Worm (Caenorhabditis elegans) whole organism, L1 larva: ENCODE data around the gene W02H3.3.

Experiments used
- C04F5.9 ChIP-seq: sonication (generic microtip); optimal IDR thresholded peaks from 2 replicates; lab custom pipeline; 2016; ENCODE audit warnings: missing genetic modification characterization, missing compliant biosample characterization
- C16A3.4 ChIP-seq: fragments of 150-350 bp; optimal IDR thresholded peaks from 2 replicates; lab custom pipeline; 2014; ENCODE audit warnings: missing biosample characterization, missing genetic modification characterization
- C34B4.2 ChIP-seq: sonication (generic microtip); optimal IDR thresholded peaks from 2 replicates; lab custom pipeline; 2017; ENCODE audit warnings: mild to moderate bottlenecking, missing genetic modification characterization, missing compliant biosample characterization
- F16B12.6 ChIP-seq: fragments of 150-350 bp; optimal IDR thresholded peaks from 2 replicates; lab custom pipeline; 2014; ENCODE audit warnings: missing biosample characterization, missing genetic modification characterization
- Y116A8C.19 ChIP-seq: sonication (generic microtip); optimal IDR thresholded peaks from 2 replicates; lab custom pipeline; 2016; ENCODE audit warnings: missing compliant biosample characterization, missing genetic modification characterization, borderline replicate concordance
- aha-1 ChIP-seq: fragments of 150-350 bp; optimal IDR thresholded peaks from 2 replicates; lab custom pipeline; 2014; ENCODE audit warnings: missing biosample characterization, missing genetic modification characterization
- ceh-63 ChIP-seq: fragments of 200-800 bp; sonication (Bioruptor generic); optimal IDR thresholded peaks from 2 replicates; lab custom pipeline; 2018; ENCODE audit warnings: mild to moderate bottlenecking, missing genetic modification characterization, missing compliant biosample characterization
- ceh-8 ChIP-seq: fragments of 200-800 bp; sonication (Bioruptor generic); optimal IDR thresholded peaks from 2 replicates; lab custom pipeline; 2018; ENCODE audit warnings: mild to moderate bottlenecking, missing genetic modification characterization, moderate library complexity, missing compliant biosample characterization
- ceh-82 ChIP-seq, 3 experiments: fragments of 150-350 bp in 1 of 3; sonication (generic microtip) in 2 of 3; optimal IDR thresholded peaks; 2 replicates each; lab custom pipeline; 2014 to 2017; ENCODE audit warnings: missing biosample characterization in 3 of 3, missing genetic modification characterization in 3 of 3
- ceh-90 ChIP-seq: sonication (generic microtip); optimal IDR thresholded peaks from 2 replicates; lab custom pipeline; 2016; ENCODE audit warnings: missing genetic modification characterization, missing compliant biosample characterization
- ces-1 ChIP-seq: fragments of 150-350 bp; optimal IDR thresholded peaks from 2 replicates; lab custom pipeline; 2014; ENCODE audit warnings: missing biosample characterization, missing genetic modification reagents, missing genetic modification characterization
- efl-1 ChIP-seq, 4 experiments: fragments of 150-350 bp; optimal IDR thresholded peaks in 3 of 4; peaks in 1 of 4; 1 replicate in 1 of 4; 2 replicates in 3 of 4; lab custom pipeline; 2014; ENCODE audit warnings: missing biosample characterization in 2 of 4, missing genetic modification characterization in 2 of 4, missing genetic modification reagents in 2 of 4
- efl-3 ChIP-seq: fragments of 200-800 bp; sonication (Bioruptor generic); optimal IDR thresholded peaks from 2 replicates; lab custom pipeline; 2018; ENCODE audit warnings: mild to moderate bottlenecking, missing genetic modification characterization, missing compliant biosample characterization
- egl-13 ChIP-seq: sonication (generic microtip); optimal IDR thresholded peaks from 2 replicates; lab custom pipeline; 2016; ENCODE audit warnings: missing genotype, missing genetic modification reagents, missing genetic modification characterization, missing compliant biosample characterization
- egl-27 ChIP-seq, 2 experiments: fragments of 150-350 bp in 1 of 2; sonication (generic microtip); optimal IDR thresholded peaks; 3 replicates each; lab custom pipeline; 2017 to 2018; ENCODE audit warnings: missing biosample characterization in 2 of 2, missing genetic modification characterization in 2 of 2, missing genetic modification reagents in 2 of 2
- elt-3 ChIP-seq, 6 experiments: fragments of 150-350 bp in 1 of 6; sonication (generic microtip); optimal IDR thresholded peaks; 2 replicates each; lab custom pipeline; 2017 to 2018; ENCODE audit warnings: missing biosample characterization in 6 of 6, missing genetic modification characterization in 6 of 6, inconsistent platforms in 1 of 6
- ets-5 ChIP-seq: fragments of 200-800 bp; sonication (Bioruptor generic); IDR thresholded peaks from 2 replicates; pipeline ENCODE4 v1.3.6; 2022; ENCODE audit warnings: missing genetic modification characterization, missing compliant biosample characterization
- fos-1 ChIP-seq: fragments of 150-350 bp; optimal IDR thresholded peaks from 2 replicates; lab custom pipeline; 2014; ENCODE audit warnings: missing biosample characterization, missing genetic modification characterization
- grh-1 ChIP-seq: fragments of 200-800 bp; sonication (Bioruptor generic); IDR thresholded peaks from 2 replicates; pipeline ENCODE4 v1.3.6; 2022; ENCODE audit warnings: missing genetic modification reagents, missing genetic modification characterization, missing compliant biosample characterization
- hlh-17 ChIP-seq: fragments of 200-800 bp; sonication (Bioruptor generic); optimal IDR thresholded peaks from 2 replicates; lab custom pipeline; 2018; ENCODE audit warnings: missing genetic modification characterization, mild to moderate bottlenecking, missing compliant biosample characterization, moderate library complexity, borderline replicate concordance
- irx-1 ChIP-seq: sonication (generic microtip); optimal IDR thresholded peaks from 2 replicates; lab custom pipeline; 2016; ENCODE audit warnings: missing genetic modification characterization, missing compliant biosample characterization
- jun-1 ChIP-seq: fragments of 150-350 bp; optimal IDR thresholded peaks from 2 replicates; lab custom pipeline; 2014; ENCODE audit warnings: missing biosample characterization, missing genetic modification reagents, missing genetic modification characterization
- lin-15B ChIP-seq: fragments of 150-350 bp; sonication (generic microtip); optimal IDR thresholded peaks from 3 replicates; lab custom pipeline; 2014; ENCODE audit warnings: missing biosample characterization, missing genetic modification characterization
- lin-35 ChIP-seq, 2 experiments: fragments of 150-350 bp; optimal IDR thresholded peaks; 2 replicates each; lab custom pipeline; 2014; ENCODE audit warnings: missing biosample characterization in 2 of 2, missing genetic modification characterization in 2 of 2, missing genetic modification reagents in 2 of 2
- mep-1 ChIP-seq: fragments of 150-350 bp; optimal IDR thresholded peaks from 2 replicates; lab custom pipeline; 2014; ENCODE audit warnings: missing biosample characterization, missing genetic modification characterization
- nhr-19 ChIP-seq: fragments of 200-800 bp; sonication (Bioruptor generic); conservative IDR thresholded peaks from 2 replicates; pipeline ENCODE4 v1.3.6; 2022; ENCODE audit warnings: missing genetic modification characterization, missing compliant biosample characterization
- nhr-20 ChIP-seq: sonication (generic microtip); optimal IDR thresholded peaks from 2 replicates; lab custom pipeline; 2016; ENCODE audit warnings: mild to moderate bottlenecking, missing genetic modification characterization, missing compliant biosample characterization
- nhr-237 ChIP-seq: fragments of 150-350 bp; optimal IDR thresholded peaks from 2 replicates; lab custom pipeline; 2014; ENCODE audit warnings: missing biosample characterization, missing genetic modification characterization
- nhr-28 ChIP-seq: fragments of 150-350 bp; optimal IDR thresholded peaks from 2 replicates; lab custom pipeline; 2014; ENCODE audit warnings: missing biosample characterization, missing genetic modification characterization
- nhr-71 ChIP-seq: sonication (generic microtip); optimal IDR thresholded peaks from 2 replicates; lab custom pipeline; 2016; ENCODE audit warnings: mild to moderate bottlenecking, missing genetic modification characterization, moderate library complexity, missing compliant biosample characterization
- nhr-85 ChIP-seq: sonication (generic microtip); peaks from one replicate; lab custom pipeline; 2016; ENCODE audit warnings: missing genetic modification characterization, inconsistent platforms, missing compliant biosample characterization
- pax-3 ChIP-seq: fragments of 200-800 bp; sonication (Bioruptor generic); optimal IDR thresholded peaks from 2 replicates; lab custom pipeline; 2018; ENCODE audit warnings: mild to moderate bottlenecking, missing genetic modification characterization, moderate library complexity, missing compliant biosample characterization
- pqm-1 ChIP-seq: sonication (generic microtip); optimal IDR thresholded peaks from 3 replicates; lab custom pipeline; 2017; ENCODE audit warnings: missing biosample characterization, missing genetic modification characterization
- rnt-1 ChIP-seq: sonication (generic microtip); optimal IDR thresholded peaks from 2 replicates; lab custom pipeline; 2016; ENCODE audit warnings: mild to moderate bottlenecking, missing genetic modification characterization, moderate library complexity, missing compliant biosample characterization
- snpc-4 ChIP-seq: fragments of 150-350 bp; optimal IDR thresholded peaks from 2 replicates; lab custom pipeline; 2014; ENCODE audit warnings: missing biosample characterization, missing genetic modification characterization
- sup-37 ChIP-seq: fragments of 200-800 bp; sonication (Bioruptor generic); optimal IDR thresholded peaks from 2 replicates; lab custom pipeline; 2018; ENCODE audit warnings: mild to moderate bottlenecking, missing genetic modification characterization, missing compliant biosample characterization
- tbx-2 ChIP-seq: sonication (generic microtip); optimal IDR thresholded peaks from 2 replicates; lab custom pipeline; 2016; ENCODE audit warnings: missing genetic modification characterization, missing compliant biosample characterization
- tlp-1 ChIP-seq: fragments of 150-350 bp; optimal IDR thresholded peaks from 2 replicates; lab custom pipeline; 2014; ENCODE audit warnings: missing biosample characterization, missing genetic modification characterization
- unc-30 ChIP-seq: sonication (generic microtip); optimal IDR thresholded peaks from 2 replicates; lab custom pipeline; 2017; ENCODE audit warnings: missing biosample characterization, missing genetic modification characterization
- unc-62 ChIP-seq: fragments of 150-350 bp; optimal IDR thresholded peaks from 2 replicates; lab custom pipeline; 2014; ENCODE audit warnings: missing biosample characterization, missing genetic modification reagents, missing genetic modification characterization
- unc-86 ChIP-seq: sonication (generic microtip); optimal IDR thresholded peaks from 2 replicates; lab custom pipeline; 2016; ENCODE audit warnings: missing genetic modification characterization, missing compliant biosample characterization
- xbp-1 ChIP-seq: sonication (generic microtip); optimal IDR thresholded peaks from 2 replicates; lab custom pipeline; 2016; ENCODE audit warnings: missing genetic modification characterization, missing compliant biosample characterization
- zag-1 ChIP-seq: fragments of 150-350 bp; optimal IDR thresholded peaks from 2 replicates; lab custom pipeline; 2014; ENCODE audit warnings: missing biosample characterization, missing genetic modification characterization

Gene W02H3.3

DNA sequence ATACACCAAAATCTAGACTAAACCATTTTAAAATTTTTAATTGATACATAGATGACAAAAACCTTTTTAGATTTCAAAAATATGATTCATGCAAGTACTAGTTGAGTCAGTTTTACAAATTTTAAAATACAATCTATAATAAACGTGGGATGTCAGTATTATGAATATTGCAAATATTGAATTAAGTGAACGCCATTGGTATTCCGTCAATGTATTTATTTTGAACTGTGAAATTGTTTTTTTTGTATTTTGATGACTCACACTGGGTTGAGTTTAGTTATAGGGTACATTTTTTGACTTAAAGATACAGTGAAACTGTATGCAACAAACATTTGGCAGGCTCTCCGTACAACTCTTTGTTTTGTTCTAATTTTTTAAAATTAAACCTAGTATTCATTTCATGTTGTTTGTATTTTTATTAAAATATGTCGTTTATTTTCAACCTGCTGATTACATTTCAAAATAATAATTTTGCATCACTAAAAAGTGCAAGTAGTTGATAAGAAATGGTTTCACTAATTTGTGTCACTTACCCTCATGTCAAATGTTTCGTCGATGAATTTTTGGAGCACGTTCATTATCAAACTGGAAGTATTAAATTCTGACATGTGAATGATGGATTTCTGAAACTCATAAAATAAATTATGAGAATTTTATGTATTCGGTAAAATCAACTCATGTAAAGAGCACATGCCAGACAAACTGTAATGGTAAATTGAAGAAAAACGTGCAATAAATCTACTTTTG, 7.1 kb upstream of the W02H3.3 start, which contains the start of gene W02H3.1:
TSS of gene W02H3.1 (minus strand) at position 578 of the 747 bp plus-strand sequence.
- TF ChIP-seq efl-1 (optimal IDR thresholded peaks at IDR 0.05; lab: Kevin White, UChicago) (no peak), efl-1 (GFP tag; optimal IDR thresholded peaks at IDR 0.05 in 1 of 2; lab: Kevin White, UChicago) (peak in 1 of 2 experiments; percentile 89), sup-37 (GFP tag; lab: Kevin White, UChicago) (no peak)
- TF ChIP-seq, all 84 proteins: peak for 1

DNA sequence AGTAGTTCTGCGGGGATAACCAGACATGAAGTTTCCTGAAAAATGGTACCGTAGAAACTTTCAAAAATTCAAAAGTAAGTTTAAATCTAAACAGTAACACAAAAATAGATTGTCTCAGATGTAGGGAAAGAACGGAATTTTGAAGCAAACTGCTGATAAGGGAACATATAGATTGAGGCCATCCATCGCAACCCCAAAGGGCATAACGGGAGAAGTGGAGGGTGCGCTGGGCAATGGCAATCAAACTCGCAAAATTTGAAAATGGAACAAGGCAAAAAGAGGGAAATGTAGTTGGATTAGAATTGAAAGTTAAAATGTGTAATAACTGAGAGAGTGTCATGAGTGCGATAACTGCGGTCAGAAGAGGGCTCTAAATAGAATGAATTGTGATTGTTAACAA, 5.2 kb upstream of the W02H3.3 start:
- no peak for TF ChIP-seq ceh-82 (tag; optimal IDR thresholded peaks at IDR 0.05; lab: Kevin White, UChicago)

DNA sequence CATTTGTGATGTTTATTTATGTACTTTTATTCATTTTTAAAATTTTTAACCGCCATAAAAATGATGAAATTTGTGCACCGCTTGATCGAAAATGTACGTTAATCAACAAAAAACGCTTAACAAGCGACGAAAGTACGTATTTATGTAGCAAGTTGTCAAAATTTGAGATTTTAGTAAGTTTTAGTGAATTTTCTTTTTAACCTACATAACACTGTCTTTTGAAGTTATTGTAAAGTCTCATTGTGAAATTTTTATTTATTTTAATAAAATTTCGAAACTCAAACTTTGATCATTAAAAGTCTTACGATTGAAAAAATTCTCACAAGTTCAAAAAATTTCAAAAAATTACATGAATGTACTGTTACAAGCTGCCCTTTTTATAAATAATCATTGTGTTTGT, 643 bp downstream of the W02H3.3 start:
- TF ChIP-seq zag-1 (tag; lab: Kevin White, UChicago) = no peak
- no peak for TF ChIP-seq pqm-1 (tag; lab: Kevin White, UChicago)
- no peak for TF ChIP-seq hlh-17 (GFP tag; lab: Kevin White, UChicago)
- TF ChIP-seq elt-3 (tag; optimal IDR thresholded peaks at IDR 0.05; lab: Kevin White, UChicago) = no peak
- TF ChIP-seq egl-27 (tag; optimal IDR thresholded peaks at IDR 0.05; lab: Kevin White, UChicago) = no peak
- TF ChIP-seq F16B12.6 (tag; lab: Kevin White, UChicago) = no peak
- TF ChIP-seq egl-13 = no peak
- no peak for TF ChIP-seq xbp-1
- no peak for TF ChIP-seq grh-1
- no peak for TF ChIP-seq ceh-82 (tag; optimal IDR thresholded peaks at IDR 0.05; lab: Kevin White, UChicago)

DNA sequence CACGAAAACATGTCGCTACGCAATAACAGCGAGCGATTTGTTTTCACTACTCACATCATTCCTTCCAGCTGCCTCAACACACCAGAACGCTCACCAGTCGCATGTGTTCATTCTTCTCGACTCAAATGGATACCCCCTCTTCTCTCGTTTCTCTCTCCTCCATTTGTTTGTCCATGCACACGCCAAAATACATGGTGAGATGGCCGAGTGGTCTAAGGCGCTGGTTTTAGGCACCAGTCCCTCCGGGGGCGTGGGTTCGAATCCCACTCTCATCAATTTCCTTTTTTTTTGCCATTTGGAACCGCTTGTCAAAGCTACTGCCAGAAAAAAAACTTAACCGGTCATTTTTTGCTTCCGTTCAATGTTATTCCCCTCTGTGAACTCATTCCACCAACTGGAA, 2.5 kb downstream of the W02H3.3 start:
- TF ChIP-seq grh-1 (peak; percentile 47; the same call in 1 of the 2 replicates), irx-1 (tag; lab: Kevin White, UChicago) (peak; percentile 27), lin-15B (tag; lab: Kevin White, UChicago) (no peak), ceh-8 (GFP tag; lab: Kevin White, UChicago) (no peak), tbx-2 (tag; lab: Kevin White, UChicago) (peak; percentile 65), snpc-4 (tag; lab: Kevin White, UChicago) (no peak), unc-62 (GFP tag; lab: Kevin White, UChicago) (no peak), C04F5.9 (tag; lab: Kevin White, UChicago) (peak; percentile 17), elt-3 (tag; optimal IDR thresholded peaks at IDR 0.05; lab: Kevin White, UChicago) (peak in 1 of 6 experiments; percentile 49), pax-3 (tag; lab: Kevin White, UChicago) (peak; percentile 43), nhr-28 (tag; lab: Kevin White, UChicago) (no peak), efl-1 (optimal IDR thresholded peaks at IDR 0.05; lab: Kevin White, UChicago) (peak; percentile 12 to 13), efl-1 (GFP tag; optimal IDR thresholded peaks at IDR 0.05 in 1 of 2; lab: Kevin White, UChicago) (peak in 1 of 2 experiments; percentile 93), fos-1 (tag; lab: Kevin White, UChicago) (peak; percentile 31), hlh-17 (GFP tag; lab: Kevin White, UChicago) (no peak), sup-37 (GFP tag; lab: Kevin White, UChicago) (no peak), C34B4.2 (tag; lab: Kevin White, UChicago) (no peak), egl-13 (peak; percentile 45), ces-1 (no peak), ets-5 (no peak), Y116A8C.19 (tag; lab: Kevin White, UChicago) (no peak), egl-27 (tag; optimal IDR thresholded peaks at IDR 0.05; lab: Kevin White, UChicago) (peak in 1 of 2 experiments; percentile 40), aha-1 (tag; lab: Kevin White, UChicago) (no peak), lin-35 (GFP tag; optimal IDR thresholded peaks at IDR 0.05; lab: Kevin White, UChicago) (peak; percentile 19 to 52), ceh-90 (tag; lab: Kevin White, UChicago) (no peak), ceh-82 (tag; optimal IDR thresholded peaks at IDR 0.05; lab: Kevin White, UChicago) (peak; percentile 56 to 78 (median 62)), rnt-1 (tag; lab: Kevin White, UChicago) (peak; percentile 66), nhr-19 (GFP tag; lab: Robert Waterston, UW) (peak; percentile 72), efl-3 (GFP tag; lab: Kevin White, UChicago) (no peak), unc-30 (tag; lab: Kevin White, UChicago) (no peak), nhr-71 (tag; lab: Kevin White, UChicago) (peak; percentile 72), C16A3.4 (tag; lab: Kevin White, UChicago) (no peak), mep-1 (peak; percentile 55), ceh-63 (GFP tag; lab: Kevin White, UChicago) (peak; percentile 6), unc-86 (tag; lab: Kevin White, UChicago) (peak; percentile 36), nhr-237 (tag; lab: Kevin White, UChicago) (no peak), nhr-20 (tag; lab: Kevin White, UChicago) (peak; percentile 68), tlp-1 (tag; lab: Kevin White, UChicago) (no peak), jun-1 (peak; percentile 68), nhr-85 (tag; lab: Kevin White, UChicago) (peak; percentile 80)
